Worm (Caenorhabditis elegans) whole organism, young adult: ENCODE results near the gene jnk-1.

Experiments used
- B0035.1 ChIP-seq: sonication (generic microtip); optimal IDR thresholded peaks from 2 replicates; lab custom pipeline; 2016; ENCODE audit warnings: missing genetic modification characterization, mild to moderate bottlenecking, missing compliant biosample characterization, missing genotype, missing genetic modification reagents
- K12H6.12 ChIP-seq: fragments of 200-800 bp; sonication (Bioruptor generic); optimal IDR thresholded peaks from 2 replicates; lab custom pipeline; 2018; ENCODE audit warnings: mild to moderate bottlenecking, missing genetic modification characterization, missing compliant biosample characterization
- ccch-3 ChIP-seq: fragments of 200-800 bp; sonication (Bioruptor generic); optimal IDR thresholded peaks from 2 replicates; lab custom pipeline; 2018; ENCODE audit warnings: mild to moderate bottlenecking, missing genetic modification characterization, missing compliant biosample characterization
- ets-4 ChIP-seq: fragments of 200-800 bp; sonication (Bioruptor generic); optimal IDR thresholded peaks from 2 replicates; lab custom pipeline; 2018; ENCODE audit warnings: mild to moderate bottlenecking, missing genetic modification characterization, missing compliant biosample characterization
- lir-1 ChIP-seq: fragments of 200-800 bp; sonication (Bioruptor generic); conservative IDR thresholded peaks from 2 replicates; pipeline ENCODE4 v1.3.6; 2022; ENCODE audit warnings: missing genetic modification reagents, missing genetic modification characterization, missing compliant biosample characterization
- nfya-1 ChIP-seq: sonication (generic microtip); optimal IDR thresholded peaks from 2 replicates; lab custom pipeline; 2017; ENCODE audit warnings: antibody characterized with exemption, missing compliant biosample characterization, missing genetic modification characterization, borderline replicate concordance; ENCODE audit not compliant: insufficient read depth
- nfya-2 ChIP-seq: fragments of 200-800 bp; sonication (Bioruptor generic); IDR thresholded peaks from 2 replicates; pipeline ENCODE4 v1.3.6; 2022; ENCODE audit warnings: missing genetic modification reagents, missing genetic modification characterization, missing compliant biosample characterization
- pha-4 ChIP-seq: fragments of 150-350 bp; sonication (generic microtip); optimal IDR thresholded peaks from 2 replicates; lab custom pipeline; 2014; ENCODE audit warnings: missing biosample characterization, missing genetic modification reagents, missing genetic modification characterization
- tlf-1 ChIP-seq: fragments of 200-800 bp; sonication (Bioruptor generic); optimal IDR thresholded peaks from 2 replicates; lab custom pipeline; 2018; ENCODE audit warnings: mild to moderate bottlenecking, missing genetic modification characterization, missing compliant biosample characterization
- unc-130 ChIP-seq: sonication (generic microtip); optimal IDR thresholded peaks from 2 replicates; lab custom pipeline; 2016; ENCODE audit warnings: missing genetic modification reagents, missing genetic modification characterization, missing compliant biosample characterization

- no peak for TF ChIP-seq nfya-2 (GFP tag; lab: Robert Waterston, UW)
- no peak for TF ChIP-seq pha-4 (tag; lab: Kevin White, UChicago)
- no peak for TF ChIP-seq K12H6.12 (tag; lab: Kevin White, UChicago)
- no peak for TF ChIP-seq tlf-1 (GFP tag; lab: Kevin White, UChicago)
- no peak for TF ChIP-seq B0035.1 (tag; lab: Kevin White, UChicago)
- no peak for TF ChIP-seq ccch-3 (GFP tag; lab: Kevin White, UChicago)
- no peak for TF ChIP-seq nfya-1 (tag; lab: Kevin White, UChicago)
- no peak for TF ChIP-seq ets-4 (GFP tag; lab: Kevin White, UChicago)
- no peak for TF ChIP-seq lir-1 (GFP tag; lab: Robert Waterston, UW)
- TF ChIP-seq unc-130 = no peak
Observed at ce11 chrIV:6958696-6959095, 1.3 kb downstream of the jnk-1 start.
